Worm (Caenorhabditis elegans) whole organism, late embryonic: Measurements from ENCODE around the gene C37C3.18.

ENCODE experiments used
- ets-4 ChIP-seq: sonication (generic microtip); optimal IDR thresholded peaks from 2 replicates; lab custom pipeline; 2016; ENCODE audit warnings: missing genetic modification characterization, missing compliant biosample characterization
- hlh-8 ChIP-seq: sonication (generic microtip); optimal IDR thresholded peaks from 2 replicates; lab custom pipeline; 2016; ENCODE audit warnings: missing genotype, missing genetic modification characterization, missing compliant biosample characterization
- nhr-11 ChIP-seq: fragments of 150-350 bp; optimal IDR thresholded peaks from 2 replicates; lab custom pipeline; 2014; ENCODE audit warnings: missing biosample characterization, missing genetic modification characterization
- pqm-1 ChIP-seq: sonication (generic microtip); optimal IDR thresholded peaks from 2 replicates; lab custom pipeline; 2016; ENCODE audit warnings: missing genetic modification characterization, missing compliant biosample characterization
- rnt-1 ChIP-seq: sonication (generic microtip); optimal IDR thresholded peaks from 2 replicates; lab custom pipeline; 2016; ENCODE audit warnings: missing genetic modification characterization, missing compliant biosample characterization

DNA sequence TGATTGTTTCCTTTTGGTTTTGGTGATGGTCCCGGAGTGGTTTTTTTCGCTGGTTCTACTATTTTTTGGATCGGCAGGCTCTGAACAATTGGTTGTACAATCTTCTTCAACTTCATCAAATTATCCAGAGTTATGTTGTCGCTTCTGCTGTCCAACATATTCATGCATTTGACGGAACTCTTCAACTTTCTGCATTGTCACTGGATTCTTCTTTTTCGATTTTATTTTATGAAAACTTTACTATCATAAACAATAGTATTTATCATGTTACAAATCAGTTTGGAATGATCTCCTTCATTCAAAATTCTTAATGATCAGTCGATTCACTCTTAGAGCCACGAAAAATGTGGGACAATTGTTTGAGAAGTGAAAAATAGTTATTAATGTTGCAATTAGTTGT lies 2.7 kb upstream of the C37C3.18 start:
- TF ChIP-seq nhr-11 (no peak), pqm-1 (tag; lab: Kevin White, UChicago) (no peak), ets-4 (tag; lab: Kevin White, UChicago) (no peak), rnt-1 (no peak), hlh-8 (tag; lab: Kevin White, UChicago) (no peak)
